Fruit fly (Drosophila melanogaster): Measurements from ENCODE around the gene CG2924.

CG2924 gene

dm6 chrX:2305842-2306300, 35.3 kb upstream of the CG2924 start (continued):
- TF ChIP-seq NFAT (GFP tag; IDR thresholded peaks at IDR 0.05) = no peak
- TF ChIP-seq CG2875 (GFP tag; optimal IDR thresholded peaks at IDR 0.05) = no peak
- TF ChIP-seq CG4707 (GFP tag; optimal IDR thresholded peaks at IDR 0.05) = peak; percentile 33
- TF ChIP-seq Nf-YA (GFP tag; IDR thresholded peaks at IDR 0.05) = no peak
- TF ChIP-seq luna (GFP tag; optimal IDR thresholded peaks at IDR 0.05) = no peak
- no peak for TF ChIP-seq CG10654 (GFP tag; optimal IDR thresholded peaks at IDR 0.05)
- TF ChIP-seq en (GFP tag; optimal IDR thresholded peaks at IDR 0.05) = no peak
- peak; percentile 10; the same call in 1 of the 2 replicates for TF ChIP-seq vvl (GFP tag; IDR thresholded peaks at IDR 0.05)
- no peak for TF ChIP-seq lbe (GFP tag; optimal IDR thresholded peaks at IDR 0.05)
- TF ChIP-seq croc (GFP tag; conservative IDR thresholded peaks at IDR 0.05) = no peak
- no peak for TF ChIP-seq tna (GFP tag; IDR thresholded peaks at IDR 0.05; ENCODE audit: partially characterized antibody)
- no peak for TF ChIP-seq Jarid2 (GFP tag; optimal IDR thresholded peaks at IDR 0.05)
- TF ChIP-seq CG1024 (GFP tag; IDR thresholded peaks at IDR 0.05) = no peak
- TF ChIP-seq CG13287 (GFP tag; IDR thresholded peaks at IDR 0.05; ENCODE audit: partially characterized antibody) = peak; percentile 52; the same call in 1 of the 2 replicates
- peak; percentile 41 for TF ChIP-seq sqz (GFP tag; optimal IDR thresholded peaks at IDR 0.05)
- TF ChIP-seq tio (GFP tag; optimal IDR thresholded peaks at IDR 0.05) = no peak
- no peak for TF ChIP-seq Ssrp (tag; optimal IDR thresholded peaks at IDR 0.05)
- no peak for TF ChIP-seq MBD-R2 (GFP tag; IDR thresholded peaks at IDR 0.05)
- TF ChIP-seq CG13123 (GFP tag; optimal IDR thresholded peaks at IDR 0.05) = no peak
- TF ChIP-seq nmo (GFP tag; optimal IDR thresholded peaks at IDR 0.05) = no peak
- no peak for TF ChIP-seq p53 (GFP tag; optimal IDR thresholded peaks at IDR 0.05)
- TF ChIP-seq CoRest (tag; optimal IDR thresholded peaks at IDR 0.05) = no peak
- TF ChIP-seq CG3847 (GFP tag; IDR thresholded peaks at IDR 0.05) = no peak
- no peak for TF ChIP-seq CG31365 (tag; optimal IDR thresholded peaks at IDR 0.05)
- TF ChIP-seq slbo (GFP tag; IDR thresholded peaks at IDR 0.05) = no peak
- TF ChIP-seq CG3726 (GFP tag; IDR thresholded peaks at IDR 0.05) = no peak
- TF ChIP-seq Adf1 (GFP tag; IDR thresholded peaks at IDR 0.05) = peak; percentile 98
- TF ChIP-seq CG3163 (GFP tag; optimal IDR thresholded peaks at IDR 0.05) = peak; percentile 98
- no peak for TF ChIP-seq CG9932 (GFP tag; IDR thresholded peaks at IDR 0.05)
- TF ChIP-seq gt (GFP tag; IDR thresholded peaks at IDR 0.05) = no peak
- no peak for TF ChIP-seq sens (GFP tag)
- no peak for TF ChIP-seq Ets65A (GFP tag)
- no peak for TF ChIP-seq CG8281 (tag; optimal IDR thresholded peaks at IDR 0.05)
- no peak for TF ChIP-seq B-H1 (GFP tag; IDR thresholded peaks at IDR 0.05)
- TF ChIP-seq HLH3B (GFP tag; IDR thresholded peaks at IDR 0.05) = no peak
- no peak for TF ChIP-seq CG17186 (GFP tag; optimal IDR thresholded peaks at IDR 0.05)
- TF ChIP-seq CG15269 (tag; optimal IDR thresholded peaks at IDR 0.05) = no peak
- TF ChIP-seq lab (GFP tag; optimal IDR thresholded peaks at IDR 0.05) = no peak
- TF ChIP-seq CG2889 (GFP tag; IDR thresholded peaks at IDR 0.05) = no peak
- no peak for TF ChIP-seq CG43689 (GFP tag; IDR thresholded peaks at IDR 0.05)
- TF ChIP-seq Optix (GFP tag; IDR thresholded peaks at IDR 0.05) = no peak
- TF ChIP-seq CG10366 (GFP tag; IDR thresholded peaks at IDR 0.05) = no peak
- no peak for TF ChIP-seq Mrtf (GFP tag; IDR thresholded peaks at IDR 0.05)
- TF ChIP-seq Oaz (GFP tag; IDR thresholded peaks at IDR 0.05) = no peak
- TF ChIP-seq CG17385 (GFP tag; optimal IDR thresholded peaks at IDR 0.05) = peak; percentile 96
- TF ChIP-seq Drgx (GFP tag; IDR thresholded peaks at IDR 0.05) = no peak
- no peak for TF ChIP-seq dati (GFP tag; IDR thresholded peaks at IDR 0.05)
- peak; percentile 62 for TF ChIP-seq ftz-f1 (GFP tag; optimal IDR thresholded peaks at IDR 0.05)
- TF ChIP-seq Dip2 (GFP tag; IDR thresholded peaks at IDR 0.05) = no peak
- no peak for TF ChIP-seq Camta (GFP tag; optimal IDR thresholded peaks at IDR 0.05)
- TF ChIP-seq cad (GFP tag; optimal IDR thresholded peaks at IDR 0.05) = no peak
- no peak for TF ChIP-seq Doc3 (GFP tag; IDR thresholded peaks at IDR 0.05; ENCODE audit: partially characterized antibody)
- TF ChIP-seq Kr (GFP tag; optimal IDR thresholded peaks at IDR 0.05) = no peak

Data from whole organism, embryonic.